Fruit fly (Drosophila melanogaster): Measurements from ENCODE around the gene CG32006.

CG32006 gene

dm6 chr4:131958-132623, 18.5 kb upstream of the CG32006 start, which contains the start of gene anne (continued):
- no peak for TF ChIP-seq Fer3 (tag; optimal IDR thresholded peaks at IDR 0.05)
- peak; percentile 29 for TF ChIP-seq sug (tag; optimal IDR thresholded peaks at IDR 0.05)
- no peak for TF ChIP-seq CG7839 (tag; optimal IDR thresholded peaks at IDR 0.05)
- no peak for TF ChIP-seq CG10366 (GFP tag; IDR thresholded peaks at IDR 0.05)
- no peak for TF ChIP-seq stc (GFP tag; IDR thresholded peaks at IDR 0.05)
- TF ChIP-seq CG17612 (GFP tag; IDR thresholded peaks at IDR 0.05), result no peak
- TF ChIP-seq CG31224 (GFP tag; IDR thresholded peaks at IDR 0.05), result no peak
- peak; percentile 86 for TF ChIP-seq row (GFP tag; IDR thresholded peaks at IDR 0.05)
- TF ChIP-seq CG16815 (GFP tag; optimal IDR thresholded peaks at IDR 0.05), result no peak
- peak; percentile 5 for TF ChIP-seq cg (GFP tag; optimal IDR thresholded peaks at IDR 0.05)
- peak; percentile 78 for TF ChIP-seq CG8290 (GFP tag; optimal IDR thresholded peaks at IDR 0.05)
- peak; percentile 15 to 19 for TF ChIP-seq CG8290 (tag; optimal IDR thresholded peaks at IDR 0.05)
- no peak for TF ChIP-seq CG2889 (GFP tag; IDR thresholded peaks at IDR 0.05)
- no peak for TF ChIP-seq twi (tag; optimal IDR thresholded peaks at IDR 0.05)
- no peak for TF ChIP-seq ATbp (GFP tag; optimal IDR thresholded peaks at IDR 0.05)
- TF ChIP-seq pros (GFP tag; optimal IDR thresholded peaks at IDR 0.05), result no peak
- no peak for TF ChIP-seq Nf-YC (tag; optimal IDR thresholded peaks at IDR 0.05)
- TF ChIP-seq dm (GFP tag; optimal IDR thresholded peaks at IDR 0.05), result no peak
- no peak for TF ChIP-seq mirr (GFP tag; optimal IDR thresholded peaks at IDR 0.05)
- TF ChIP-seq CG10267 (tag; optimal IDR thresholded peaks at IDR 0.05), result no peak
- no peak for TF ChIP-seq Doc3 (GFP tag; IDR thresholded peaks at IDR 0.05; ENCODE audit: partially characterized antibody)
- TF ChIP-seq eyg (GFP tag; optimal IDR thresholded peaks at IDR 0.05), result no peak
- TF ChIP-seq cad (GFP tag; optimal IDR thresholded peaks at IDR 0.05), result no peak
- TF ChIP-seq amos (GFP tag; IDR thresholded peaks at IDR 0.05; ENCODE audit: partially characterized antibody), result no peak
- TF ChIP-seq CG18599 (GFP tag; optimal IDR thresholded peaks at IDR 0.05), result no peak
- peak; percentile 21 for TF ChIP-seq CG15696 (tag; optimal IDR thresholded peaks at IDR 0.05)
- peak; percentile 97 for TF ChIP-seq pfk (GFP tag; optimal IDR thresholded peaks at IDR 0.05)
- no peak for TF ChIP-seq tx (GFP tag; optimal IDR thresholded peaks at IDR 0.05)
- no peak for TF ChIP-seq en (GFP tag; optimal IDR thresholded peaks at IDR 0.05)
- no peak for TF ChIP-seq CG10959 (GFP tag; IDR thresholded peaks at IDR 0.05)
- TF ChIP-seq CG42726 (GFP tag; IDR thresholded peaks at IDR 0.05; ENCODE audit: partially characterized antibody), result no peak
- no peak for TF ChIP-seq kni (GFP tag; optimal IDR thresholded peaks at IDR 0.05)
- no peak for TF ChIP-seq CG8478 (optimal IDR thresholded peaks at IDR 0.05)
- no peak for TF ChIP-seq CG14441 (GFP tag; IDR thresholded peaks at IDR 0.05)
- no peak for TF ChIP-seq scrt (GFP tag; optimal IDR thresholded peaks at IDR 0.05)
- TF ChIP-seq NC2α (GFP tag; optimal IDR thresholded peaks at IDR 0.05), result no peak
- TF ChIP-seq CG6689 (GFP tag; IDR thresholded peaks at IDR 0.05), result no peak
- TF ChIP-seq odd (GFP tag; optimal IDR thresholded peaks at IDR 0.05), result no peak
- TF ChIP-seq fd96Cb (tag; optimal IDR thresholded peaks at IDR 0.05), result no peak
- peak; percentile 3 for TF ChIP-seq Sry-β (GFP tag; optimal IDR thresholded peaks at IDR 0.05)
- TF ChIP-seq CG12219 (GFP tag; optimal IDR thresholded peaks at IDR 0.05), result no peak
- peak; percentile 100 for TF ChIP-seq CG30020 (tag; optimal IDR thresholded peaks at IDR 0.05)
- TF ChIP-seq CG1832 (GFP tag; optimal IDR thresholded peaks at IDR 0.05), result no peak
- TF ChIP-seq usp (GFP tag; optimal IDR thresholded peaks at IDR 0.05), result no peak
- no peak for TF ChIP-seq exex (tag; optimal IDR thresholded peaks at IDR 0.05)
- TF ChIP-seq CG43689 (GFP tag; IDR thresholded peaks at IDR 0.05), result no peak
- no peak for TF ChIP-seq unc-4 (GFP tag; IDR thresholded peaks at IDR 0.05; ENCODE audit: partially characterized antibody)
- no peak for TF ChIP-seq CG6854 (GFP tag; optimal IDR thresholded peaks at IDR 0.05)
- no peak for TF ChIP-seq HLH3B (GFP tag; IDR thresholded peaks at IDR 0.05)
- no peak for TF ChIP-seq CG13775 (GFP tag; optimal IDR thresholded peaks at IDR 0.05)
- no peak for TF ChIP-seq bbx (GFP tag; IDR thresholded peaks at IDR 0.05; ENCODE audit: partially characterized antibody)

All from whole organism, embryonic.